Worm (Caenorhabditis elegans) whole organism, late embryonic: ENCODE results near the gene Y54G2A.48.
"Not testable (repeated sequence)": the region's sequence is repeated elsewhere in the genome, so short reads cannot be mapped to it uniquely, and the experiment has no call there.

Experiments
- C08G9.2 ChIP-seq: sonication (generic microtip); optimal IDR thresholded peaks from 2 replicates; lab custom pipeline; 2016; ENCODE audit warnings: mild to moderate bottlenecking, missing genetic modification characterization, moderate library complexity, missing compliant biosample characterization
- T23F11.4 ChIP-seq: fragments of 200-800 bp; sonication (Bioruptor generic); optimal IDR thresholded peaks from 2 replicates; lab custom pipeline; 2018; ENCODE audit warnings: mild to moderate bottlenecking, missing genetic modification characterization, missing compliant biosample characterization
- Y22D7AL.16 ChIP-seq: sonication (generic microtip); optimal IDR thresholded peaks from 2 replicates; lab custom pipeline; 2016; ENCODE audit warnings: missing genetic modification characterization, missing compliant biosample characterization
- ahr-1 ChIP-seq: sonication (generic microtip); optimal IDR thresholded peaks from 2 replicates; lab custom pipeline; 2016; ENCODE audit warnings: missing genetic modification characterization, missing compliant biosample characterization
- ama-1 ChIP-seq: fragments of 150-350 bp; optimal IDR thresholded peaks from 2 replicates; lab custom pipeline; 2014
- ceh-14 ChIP-seq: sonication (generic microtip); optimal IDR thresholded peaks from 2 replicates; lab custom pipeline; 2016; ENCODE audit warnings: missing genotype, missing genetic modification characterization, missing compliant biosample characterization
- ceh-18 ChIP-seq: sonication (generic microtip); optimal IDR thresholded peaks from 2 replicates; lab custom pipeline; 2016; ENCODE audit warnings: missing genetic modification characterization, missing compliant biosample characterization
- ceh-19 ChIP-seq: fragments of 200-800 bp; sonication (Bioruptor generic); optimal IDR thresholded peaks from 2 replicates; lab custom pipeline; 2018; ENCODE audit warnings: mild to moderate bottlenecking, missing genetic modification characterization, missing compliant biosample characterization
- ceh-2 ChIP-seq: sonication (generic microtip); optimal IDR thresholded peaks from 2 replicates; lab custom pipeline; 2016; ENCODE audit warnings: missing genotype, missing genetic modification characterization, missing compliant biosample characterization
- ceh-22 ChIP-seq: sonication (generic microtip); optimal IDR thresholded peaks from 2 replicates; lab custom pipeline; 2017; ENCODE audit warnings: missing biosample characterization, missing genetic modification characterization
- ceh-30 ChIP-seq: fragments of 150-350 bp; optimal IDR thresholded peaks from 2 replicates; lab custom pipeline; 2014; ENCODE audit warnings: missing biosample characterization, missing genetic modification characterization
- ceh-34 ChIP-seq: sonication (generic microtip); optimal IDR thresholded peaks from 2 replicates; lab custom pipeline; 2016; ENCODE audit warnings: mild to moderate bottlenecking, missing genetic modification characterization, missing compliant biosample characterization
- ceh-45 ChIP-seq: fragments of 200-800 bp; sonication (Bioruptor generic); IDR thresholded peaks from 2 replicates; pipeline ENCODE4 v1.3.6; 2022; ENCODE audit warnings: missing genetic modification reagents, missing genetic modification characterization, missing compliant biosample characterization
- che-1 ChIP-seq: sonication (generic microtip); optimal IDR thresholded peaks from 2 replicates; lab custom pipeline; 2016; ENCODE audit warnings: mild to moderate bottlenecking, missing genetic modification characterization, missing compliant biosample characterization
- elt-4 ChIP-seq: sonication (generic microtip); optimal IDR thresholded peaks from 2 replicates; lab custom pipeline; 2016; ENCODE audit warnings: missing genetic modification characterization, missing compliant biosample characterization
- ets-4 ChIP-seq: sonication (generic microtip); optimal IDR thresholded peaks from 2 replicates; lab custom pipeline; 2016; ENCODE audit warnings: missing genetic modification characterization, missing compliant biosample characterization
- hlh-30 ChIP-seq: sonication (generic microtip); optimal IDR thresholded peaks from 2 replicates; lab custom pipeline; 2017; ENCODE audit warnings: antibody characterized with exemption, missing genetic modification characterization, missing compliant biosample characterization; ENCODE audit not compliant: insufficient read depth
- hlh-6 ChIP-seq: sonication (generic microtip); optimal IDR thresholded peaks from 2 replicates; lab custom pipeline; 2016; ENCODE audit warnings: missing genotype, missing genetic modification characterization, missing compliant biosample characterization
- lim-6 ChIP-seq: sonication (generic microtip); optimal IDR thresholded peaks from 2 replicates; lab custom pipeline; 2016; ENCODE audit warnings: missing genetic modification characterization, missing compliant biosample characterization
- lin-11 ChIP-seq: fragments of 200-800 bp; sonication (Bioruptor generic); optimal IDR thresholded peaks from 2 replicates; lab custom pipeline; 2018; ENCODE audit warnings: mild to moderate bottlenecking, missing genetic modification characterization, missing compliant biosample characterization
- madf-2 ChIP-seq: sonication (generic microtip); optimal IDR thresholded peaks from 2 replicates; lab custom pipeline; 2017; ENCODE audit warnings: missing genetic modification characterization, missing compliant biosample characterization
- mec-3 ChIP-seq: sonication (generic microtip); optimal IDR thresholded peaks from 2 replicates; lab custom pipeline; 2016; ENCODE audit warnings: borderline replicate concordance, missing genetic modification characterization, missing compliant biosample characterization
- npax-4 ChIP-seq: sonication (generic microtip); optimal IDR thresholded peaks from 2 replicates; lab custom pipeline; 2016; ENCODE audit warnings: missing genetic modification characterization, missing compliant biosample characterization
- pha-2 ChIP-seq: sonication (generic microtip); optimal IDR thresholded peaks from 2 replicates; lab custom pipeline; 2017; ENCODE audit warnings: mild to moderate bottlenecking, missing genetic modification characterization, missing compliant biosample characterization
- pha-4 ChIP-seq: fragments of 150-350 bp; optimal IDR thresholded peaks from 2 replicates; lab custom pipeline; 2018; ENCODE audit warnings: missing biosample characterization, missing genetic modification reagents, missing genetic modification characterization
- pqm-1 ChIP-seq: sonication (generic microtip); optimal IDR thresholded peaks from 2 replicates; lab custom pipeline; 2016; ENCODE audit warnings: missing genetic modification characterization, missing compliant biosample characterization
- ref-2 ChIP-seq: sonication (generic microtip); optimal IDR thresholded peaks from 2 replicates; lab custom pipeline; 2016; ENCODE audit warnings: missing genetic modification characterization, missing compliant biosample characterization
- rnt-1 ChIP-seq: sonication (generic microtip); optimal IDR thresholded peaks from 2 replicates; lab custom pipeline; 2016; ENCODE audit warnings: missing genetic modification characterization, missing compliant biosample characterization
- sdc-2 ChIP-seq: sonication (generic microtip); optimal IDR thresholded peaks from 2 replicates; lab custom pipeline; 2016; ENCODE audit warnings: missing genotype, missing genetic modification characterization, missing compliant biosample characterization
- sox-2 ChIP-seq: fragments of 200-800 bp; sonication (Bioruptor generic); IDR thresholded peaks from 2 replicates; pipeline ENCODE4 v1.3.6; 2022; ENCODE audit warnings: missing genetic modification reagents, missing genetic modification characterization, missing compliant biosample characterization
- sox-4 ChIP-seq: sonication (generic microtip); optimal IDR thresholded peaks from 2 replicates; lab custom pipeline; 2017; ENCODE audit warnings: mild to moderate bottlenecking, missing genetic modification characterization, inconsistent platforms, missing compliant biosample characterization
- syd-9 ChIP-seq: sonication (generic microtip); optimal IDR thresholded peaks from 2 replicates; lab custom pipeline; 2016; ENCODE audit warnings: mild to moderate bottlenecking, missing genetic modification characterization, moderate library complexity, missing compliant biosample characterization
- tbx-2 ChIP-seq: sonication (generic microtip); optimal IDR thresholded peaks from 2 replicates; lab custom pipeline; 2016; ENCODE audit warnings: missing genetic modification characterization, missing compliant biosample characterization
- unc-3 ChIP-seq, 2 experiments: fragments of 200-800 bp in 1 of 2; sonication (Bioruptor generic) in 1 of 2; sonication (generic microtip) in 1 of 2; conservative IDR thresholded peaks in 1 of 2; optimal IDR thresholded peaks in 1 of 2; 2 replicates each; pipeline versions ENCODE4 v1.3.6 to Lab custom; 2016 to 2022; ENCODE audit warnings: missing compliant biosample characterization in 2 of 2, missing genetic modification characterization in 2 of 2, missing genetic modification reagents in 1 of 2
- unc-55 ChIP-seq: sonication (generic microtip); optimal IDR thresholded peaks from 2 replicates; lab custom pipeline; 2017; ENCODE audit warnings: missing biosample characterization, missing genetic modification reagents, missing genetic modification characterization
- zip-5 ChIP-seq: sonication (generic microtip); optimal IDR thresholded peaks from 2 replicates; lab custom pipeline; 2016; ENCODE audit warnings: missing genetic modification characterization, missing compliant biosample characterization

Gene Y54G2A.48

DNA sequence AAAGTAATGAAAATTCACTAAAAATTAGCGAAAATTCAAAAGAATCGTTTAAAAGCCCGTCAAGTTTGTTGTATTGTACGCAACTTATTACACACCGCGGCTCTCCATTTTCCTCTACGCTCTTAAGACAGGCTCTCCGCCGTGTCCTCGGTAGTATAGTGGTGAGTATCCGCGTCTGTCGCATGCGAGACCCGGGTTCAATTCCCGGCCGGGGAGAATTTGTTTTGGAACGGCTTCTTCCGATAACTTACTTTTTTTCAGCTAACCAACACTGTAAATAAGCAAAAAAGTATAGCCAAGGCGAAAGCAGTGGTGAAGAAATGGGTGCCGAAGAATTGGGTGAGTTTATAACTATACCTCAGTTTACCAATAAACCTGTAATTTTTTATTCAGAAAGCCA, 30.3 kb downstream of the Y54G2A.48 start (continued):
- TF ChIP-seq pha-2 (no peak), ets-4 (tag; lab: Kevin White, UChicago) (no peak), ceh-18 (tag; lab: Kevin White, UChicago) (no peak), ceh-14 (tag; lab: Kevin White, UChicago) (no peak), elt-4 (tag; lab: Kevin White, UChicago) (no peak), unc-3 (GFP tag; conservative IDR thresholded peaks at IDR 0.05; lab: Robert Waterston, UW) (no peak), unc-3 (tag; optimal IDR thresholded peaks at IDR 0.05; lab: Kevin White, UChicago) (no peak), madf-2 (tag; lab: Kevin White, UChicago) (no peak), mec-3 (tag; lab: Kevin White, UChicago) (no peak), ceh-30 (tag; lab: Kevin White, UChicago) (no peak), zip-5 (tag; lab: Kevin White, UChicago) (no peak), lin-11 (no peak), syd-9 (no peak), unc-55 (GFP tag; lab: Kevin White, UChicago) (no peak), ceh-34 (tag; lab: Kevin White, UChicago) (no peak), ahr-1 (tag; lab: Kevin White, UChicago) (no peak), ceh-2 (tag; lab: Kevin White, UChicago) (no peak), Y22D7AL.16 (tag; lab: Kevin White, UChicago) (no peak), sox-2 (GFP tag; lab: Robert Waterston, UW) (no peak), T23F11.4 (no peak), hlh-30 (tag; lab: Kevin White, UChicago) (no peak), ama-1 (lab: Kevin White, UChicago) (no peak), sox-4 (tag; lab: Kevin White, UChicago) (no peak), ref-2 (tag; lab: Kevin White, UChicago) (no peak), ceh-22 (tag; lab: Kevin White, UChicago) (no peak)
- TF ChIP-seq, all 69 proteins: peak for 7

- TF ChIP-seq ets-4, pha-4, elt-4 (tag; lab: Kevin White, UChicago): not testable (repeated sequence)
Measured at ce11 chrIV:2801558-2801957, 30.9 kb downstream of the Y54G2A.48 start, which contains the start of gene Y54G2A.44. Y54G2A.44 (plus strand) TSS chrIV:2801858.

ce11 chrIV:2801004-2801403, 31.5 kb downstream of the Y54G2A.48 start:
- TF ChIP-seq C08G9.2 (tag; lab: Kevin White, UChicago) (peak; percentile 15), hlh-30 (tag; lab: Kevin White, UChicago) (peak; percentile 54), che-1 (tag; lab: Kevin White, UChicago) (no peak), ceh-45 (GFP tag; lab: Robert Waterston, UW) (no peak), pqm-1 (no peak)

DNA sequence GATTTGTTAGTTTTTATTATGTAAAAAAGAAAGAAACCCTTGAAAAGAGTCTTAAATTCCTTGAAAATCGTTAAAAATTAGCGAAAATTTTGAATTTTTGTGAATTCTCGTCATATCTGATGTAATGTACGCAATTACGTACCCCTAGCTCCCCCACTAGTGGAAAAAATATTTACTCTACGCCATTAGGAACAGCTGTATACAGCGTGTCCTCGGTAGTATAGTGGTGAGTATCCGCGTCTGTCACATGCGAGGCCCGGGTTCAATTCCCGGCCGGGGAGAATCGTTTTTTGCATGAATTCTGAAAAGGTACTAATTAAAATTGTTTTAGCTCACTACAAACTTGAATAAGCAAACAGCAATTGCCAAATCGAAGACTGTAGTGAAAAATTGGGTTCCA, 32.6 kb downstream of the Y54G2A.48 start:
- TF ChIP-seq unc-55 (GFP tag; lab: Kevin White, UChicago) (no peak), ceh-19 (no peak), ceh-30 (tag; lab: Kevin White, UChicago) (no peak), sdc-2 (no peak), ceh-18 (tag; lab: Kevin White, UChicago) (no peak), rnt-1 (no peak), npax-4 (tag; lab: Kevin White, UChicago) (no peak), tbx-2 (tag; lab: Kevin White, UChicago) (no peak), lim-6 (no peak), T23F11.4 (no peak), hlh-6 (no peak), pha-2 (no peak), lin-11 (no peak), mec-3 (tag; lab: Kevin White, UChicago) (no peak)
- TF ChIP-seq, all 69 proteins: peak for 0
